Worm (Caenorhabditis elegans): ENCODE results near the gene mua-3.

ce11 chrIII:10112958-10113357, 47.5 kb upstream of the mua-3 start, which contains the start of gene vps-29:
- TF ChIP-seq him-1 (tag; optimal IDR thresholded peaks at IDR 0.05) (no peak), W03F9.2 (tag; optimal IDR thresholded peaks at IDR 0.05) (no peak), dao-5 (tag; optimal IDR thresholded peaks at IDR 0.05) (no peak)
